Worm (Caenorhabditis elegans) whole organism, L4 larva: Measurements from ENCODE around the gene rpt-4.

Source experiments
- D1046.2 ChIP-seq: fragments of 200-800 bp; sonication (Bioruptor generic); IDR thresholded peaks from 2 replicates; pipeline ENCODE4 v1.3.6; 2022; ENCODE audit warnings: missing genetic modification characterization, missing compliant biosample characterization
- T20F7.1 ChIP-seq: fragments of 200-800 bp; sonication (Bioruptor generic); optimal IDR thresholded peaks from 2 replicates; lab custom pipeline; 2018; ENCODE audit warnings: mild to moderate bottlenecking, missing genetic modification characterization, missing compliant biosample characterization
- ama-1 ChIP-seq: fragments of 150-350 bp; optimal IDR thresholded peaks from 2 replicates; lab custom pipeline; 2014; ENCODE audit warnings: inconsistent platforms, mixed read lengths
- ceh-82 ChIP-seq: sonication (generic microtip); optimal IDR thresholded peaks from 2 replicates; lab custom pipeline; 2017; ENCODE audit warnings: missing biosample characterization, missing genetic modification characterization
- cey-2 ChIP-seq: sonication (generic microtip); optimal IDR thresholded peaks from 3 replicates; lab custom pipeline; 2017; ENCODE audit warnings: missing genetic modification characterization, mild to moderate bottlenecking, missing compliant biosample characterization, antibody characterized with exemption, borderline replicate concordance; ENCODE audit not compliant: insufficient read depth
- daf-16 ChIP-seq, 3 experiments: sonication (generic microtip); optimal IDR thresholded peaks; 2 replicates each; lab custom pipeline; 2016 to 2017; ENCODE audit warnings: missing genetic modification characterization in 3 of 3, missing genetic modification reagents in 3 of 3, mild to moderate bottlenecking in 2 of 3, missing compliant biosample characterization in 2 of 3, missing biosample characterization in 1 of 3, moderate library complexity in 1 of 3
- dmd-6 ChIP-seq: fragments of 200-800 bp; sonication (Bioruptor generic); IDR thresholded peaks from 2 replicates; pipeline ENCODE4 v1.3.6; 2022; ENCODE audit warnings: missing genetic modification reagents, missing genetic modification characterization, missing compliant biosample characterization
- dmd-8 ChIP-seq: fragments of 200-800 bp; sonication (Bioruptor generic); IDR thresholded peaks from 2 replicates; pipeline ENCODE4 v1.3.6; 2022; ENCODE audit warnings: missing genetic modification characterization, missing compliant biosample characterization
- dmd-9 ChIP-seq: fragments of 200-800 bp; sonication (Bioruptor generic); IDR thresholded peaks from 2 replicates; pipeline ENCODE4 v1.3.6; 2022; ENCODE audit warnings: missing genetic modification reagents, missing genetic modification characterization, missing compliant biosample characterization
- dve-1 ChIP-seq: sonication (generic microtip); optimal IDR thresholded peaks from 2 replicates; lab custom pipeline; 2017; ENCODE audit warnings: antibody characterized with exemption, mild to moderate bottlenecking, missing genetic modification characterization, missing compliant biosample characterization; ENCODE audit not compliant: insufficient read depth
- egl-27 ChIP-seq: sonication (generic microtip); optimal IDR thresholded peaks from 3 replicates; lab custom pipeline; 2017; ENCODE audit warnings: missing biosample characterization, missing genetic modification reagents, missing genetic modification characterization
- fos-1 ChIP-seq: fragments of 150-350 bp; optimal IDR thresholded peaks from 2 replicates; lab custom pipeline; 2014; ENCODE audit warnings: missing biosample characterization, missing genetic modification characterization
- gei-8 ChIP-seq: fragments of 200-800 bp; sonication (Bioruptor generic); optimal IDR thresholded peaks from 2 replicates; lab custom pipeline; 2018; ENCODE audit warnings: mild to moderate bottlenecking, missing genetic modification characterization, missing compliant biosample characterization
- hif-1 ChIP-seq, 2 experiments: sonication (generic microtip); optimal IDR thresholded peaks; 2 replicates each; lab custom pipeline; 2016 to 2017; ENCODE audit warnings: missing compliant biosample characterization in 2 of 2, missing genetic modification characterization in 2 of 2, missing genetic modification reagents in 2 of 2, missing genotype in 2 of 2, mild to moderate bottlenecking in 1 of 2
- hlh-30 ChIP-seq: sonication (generic microtip); optimal IDR thresholded peaks from 2 replicates; lab custom pipeline; 2017; ENCODE audit warnings: antibody characterized with exemption, mild to moderate bottlenecking, missing genetic modification characterization, missing compliant biosample characterization; ENCODE audit not compliant: insufficient read depth
- lim-7 ChIP-seq: fragments of 200-800 bp; sonication (Bioruptor generic); IDR thresholded peaks from 2 replicates; pipeline ENCODE4 v1.3.6; 2022; ENCODE audit warnings: missing genetic modification characterization, missing compliant biosample characterization
- lin-1 ChIP-seq: fragments of 200-800 bp; sonication (Bioruptor generic); IDR thresholded peaks from 2 replicates; pipeline ENCODE4 v1.3.6; 2022; ENCODE audit warnings: missing genetic modification reagents, missing genetic modification characterization, missing compliant biosample characterization
- lin-15B ChIP-seq: fragments of 150-350 bp; sonication (generic microtip); optimal IDR thresholded peaks from 3 replicates; lab custom pipeline; 2014; ENCODE audit warnings: missing biosample characterization, missing genetic modification characterization
- lin-29 ChIP-seq: fragments of 200-800 bp; sonication (Bioruptor generic); IDR thresholded peaks from 2 replicates; pipeline ENCODE4 v1.3.6; 2022; ENCODE audit warnings: missing genetic modification reagents, missing genetic modification characterization, missing compliant biosample characterization
- lin-39 ChIP-seq: fragments of 150-350 bp; optimal IDR thresholded peaks from 2 replicates; lab custom pipeline; 2014; ENCODE audit warnings: missing biosample characterization, missing genetic modification reagents, missing genetic modification characterization
- lir-3 ChIP-seq: sonication (generic microtip); optimal IDR thresholded peaks from 2 replicates; lab custom pipeline; 2016; ENCODE audit warnings: mild to moderate bottlenecking, missing genetic modification characterization, missing compliant biosample characterization
- madf-5 ChIP-seq, 2 experiments: fragments of 200-800 bp; sonication (Bioruptor generic); IDR thresholded peaks; 2 replicates each; pipeline ENCODE4 v1.3.6; 2022; ENCODE audit warnings: missing compliant biosample characterization in 2 of 2, missing genetic modification characterization in 2 of 2
- mdt-29 ChIP-seq: fragments of 200-800 bp; sonication (Bioruptor generic); IDR thresholded peaks from 2 replicates; pipeline ENCODE4 v1.3.6; 2022; ENCODE audit warnings: missing genetic modification reagents, missing genetic modification characterization, missing compliant biosample characterization
- mes-2 ChIP-seq: sonication (generic microtip); optimal IDR thresholded peaks from 2 replicates; lab custom pipeline; 2016; ENCODE audit warnings: missing genotype, mild to moderate bottlenecking, missing genetic modification characterization, missing compliant biosample characterization; ENCODE audit not compliant: poor library complexity, severe bottlenecking
- mxl-3 ChIP-seq: fragments of 200-800 bp; sonication (Bioruptor generic); optimal IDR thresholded peaks from 2 replicates; lab custom pipeline; 2018; ENCODE audit warnings: mild to moderate bottlenecking, missing genetic modification characterization, missing compliant biosample characterization
- nhr-10 ChIP-seq: fragments of 150-350 bp; optimal IDR thresholded peaks from 2 replicates; lab custom pipeline; 2014; ENCODE audit warnings: missing biosample characterization, missing genetic modification characterization
- nhr-11 ChIP-seq: fragments of 150-350 bp; optimal IDR thresholded peaks from 2 replicates; lab custom pipeline; 2014; ENCODE audit warnings: missing biosample characterization, missing genetic modification characterization
- nhr-25 ChIP-seq: sonication (generic microtip); optimal IDR thresholded peaks from 2 replicates; lab custom pipeline; 2017; ENCODE audit warnings: missing genetic modification characterization, mild to moderate bottlenecking, missing compliant biosample characterization, antibody characterized with exemption, moderate library complexity, borderline replicate concordance; ENCODE audit not compliant: insufficient read depth
- php-3 ChIP-seq: fragments of 200-800 bp; sonication (Bioruptor generic); IDR thresholded peaks from 2 replicates; pipeline ENCODE4 v1.3.6; 2022; ENCODE audit warnings: missing genetic modification reagents, missing genetic modification characterization, missing compliant biosample characterization
- pqm-1 ChIP-seq: sonication (generic microtip); optimal IDR thresholded peaks from 2 replicates; lab custom pipeline; 2017; ENCODE audit warnings: missing biosample characterization, missing genetic modification characterization
- sdz-12 ChIP-seq: fragments of 200-800 bp; sonication (Bioruptor generic); optimal IDR thresholded peaks from 2 replicates; lab custom pipeline; 2018; ENCODE audit warnings: mild to moderate bottlenecking, missing genetic modification characterization, missing compliant biosample characterization
- snpc-1.2 ChIP-seq: fragments of 200-800 bp; sonication (Bioruptor generic); IDR thresholded peaks from 2 replicates; pipeline ENCODE4 v1.3.6; 2022; ENCODE audit warnings: missing genetic modification reagents, missing genetic modification characterization, missing compliant biosample characterization
- snpc-4 ChIP-seq: fragments of 150-350 bp; optimal IDR thresholded peaks from 2 replicates; lab custom pipeline; 2014; ENCODE audit warnings: missing biosample characterization, missing genetic modification characterization
- spr-1 ChIP-seq: sonication (generic microtip); optimal IDR thresholded peaks from 2 replicates; lab custom pipeline; 2016; ENCODE audit warnings: mild to moderate bottlenecking, missing genetic modification characterization, missing compliant biosample characterization
- tra-1 ChIP-seq: fragments of 200-800 bp; sonication (Bioruptor generic); IDR thresholded peaks from 2 replicates; pipeline ENCODE4 v1.3.6; 2022; ENCODE audit warnings: missing genetic modification reagents, missing genetic modification characterization, missing compliant biosample characterization
- unc-62 ChIP-seq, 3 experiments: fragments of 150-350 bp in 1 of 3; sonication (generic microtip); optimal IDR thresholded peaks in 2 of 3; peaks in 1 of 3; 1 replicate in 1 of 3; 2 replicates in 2 of 3; lab custom pipeline; 2014 to 2017; ENCODE audit warnings: missing biosample characterization in 3 of 3, missing genetic modification characterization in 3 of 3, missing genetic modification reagents in 3 of 3, missing genotype in 1 of 3
- zfp-3 ChIP-seq: fragments of 200-800 bp; sonication (Bioruptor generic); conservative IDR thresholded peaks from 2 replicates; pipeline ENCODE4 v1.3.6; 2022; ENCODE audit warnings: missing genetic modification reagents, missing genetic modification characterization, missing compliant biosample characterization
- zip-2 ChIP-seq: fragments of 150-350 bp; optimal IDR thresholded peaks from 2 replicates; lab custom pipeline; 2014; ENCODE audit warnings: missing biosample characterization, missing genetic modification characterization
- ztf-7 ChIP-seq: fragments of 150-350 bp; optimal IDR thresholded peaks from 2 replicates; lab custom pipeline; 2014; ENCODE audit warnings: missing biosample characterization, missing genetic modification characterization

Gene rpt-4

DNA sequence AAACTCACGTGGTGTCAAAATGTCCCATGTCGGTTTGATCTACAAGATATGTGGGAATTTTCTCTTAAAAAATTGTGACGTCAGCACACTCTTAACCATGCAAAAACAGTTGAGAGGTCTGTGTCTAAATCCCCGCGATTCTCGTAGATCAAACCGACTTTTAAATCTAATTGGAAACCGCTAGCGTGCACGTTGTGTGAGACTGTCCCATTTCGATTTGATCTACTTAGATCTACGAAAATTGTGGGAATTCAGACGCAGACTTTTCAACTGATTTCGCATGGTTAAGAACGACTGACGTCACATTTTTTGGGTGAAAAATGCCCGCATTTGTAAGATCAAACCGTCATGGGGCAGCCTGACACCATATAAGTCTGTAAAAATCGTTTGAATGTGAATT, 11.9 kb upstream of the rpt-4 start:
- no peak for TF ChIP-seq nhr-11 (tag; lab: Kevin White, UChicago)
- no peak for TF ChIP-seq tra-1 (GFP tag; lab: Robert Waterston, UW)
- TF ChIP-seq lin-29 (GFP tag; lab: Robert Waterston, UW) = no peak
- TF ChIP-seq dmd-6 (GFP tag; lab: Robert Waterston, UW) = 0 out of 2 replicates have a peak, but pooled peaks have one; percentile 3
- no peak for TF ChIP-seq lin-15B (tag; lab: Kevin White, UChicago)
- TF ChIP-seq ama-1 (lab: Kevin White, UChicago) = no peak
- peak in 1 of 2 experiments; percentile 78 for TF ChIP-seq unc-62 (GFP tag; optimal IDR thresholded peaks at IDR 0.05 in 1 of 2; lab: Kevin White, UChicago)
- TF ChIP-seq unc-62 (tag; optimal IDR thresholded peaks at IDR 0.05; lab: Kevin White, UChicago) = no peak
- no peak for TF ChIP-seq dve-1 (tag; lab: Kevin White, UChicago)
- TF ChIP-seq dmd-8 (GFP tag; lab: Robert Waterston, UW) = 0 out of 2 replicates have a peak, but pooled peaks have one; percentile 9

ce11 chrII:57370-57769, 11.4 kb upstream of the rpt-4 start, which contains the start of gene ascc-1:
Gene ascc-1, plus strand, starts transcription at chrII:57670.
- no peak for TF ChIP-seq cey-2 (tag; lab: Kevin White, UChicago)
- TF ChIP-seq lin-1 (GFP tag; lab: Robert Waterston, UW) = no peak
- TF ChIP-seq egl-27 (tag; lab: Kevin White, UChicago) = no peak
- TF ChIP-seq dve-1 (tag; lab: Kevin White, UChicago) = no peak
- TF ChIP-seq nhr-10 (tag; lab: Kevin White, UChicago) = no peak
- no peak for TF ChIP-seq snpc-1.2
- TF ChIP-seq hif-1 (tag; optimal IDR thresholded peaks at IDR 0.05; lab: Kevin White, UChicago) = no peak
- no peak for TF ChIP-seq T20F7.1 (GFP tag; lab: Kevin White, UChicago)
- no peak for TF ChIP-seq php-3 (GFP tag; lab: Robert Waterston, UW)

DNA sequence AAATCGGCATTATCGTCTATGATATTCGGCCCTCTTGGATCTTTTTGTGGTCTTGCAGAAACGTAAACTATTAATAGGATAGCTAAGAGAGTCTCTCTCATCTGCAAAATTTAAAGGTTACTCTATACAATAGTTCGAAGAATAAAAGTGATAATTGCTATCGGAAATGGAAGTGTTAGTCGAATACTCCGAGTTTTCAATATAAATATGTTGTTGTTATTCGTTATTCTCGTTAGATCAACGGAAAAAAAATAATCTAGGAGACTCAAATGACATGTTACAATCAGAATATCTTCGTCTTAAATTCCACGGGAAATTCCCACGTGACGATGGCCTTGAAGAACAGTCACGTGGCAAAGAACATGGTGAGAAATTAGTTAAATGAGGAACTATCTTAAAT, 9.2 kb upstream of the rpt-4 start, which contains the start of gene tre-5:
tre-5 (minus strand) TSS at position 101 of the 400 bp plus-strand sequence.
- TF ChIP-seq lir-3 (tag; lab: Kevin White, UChicago) (no peak), hlh-30 (tag; lab: Kevin White, UChicago) (peak; percentile 33)

DNA sequence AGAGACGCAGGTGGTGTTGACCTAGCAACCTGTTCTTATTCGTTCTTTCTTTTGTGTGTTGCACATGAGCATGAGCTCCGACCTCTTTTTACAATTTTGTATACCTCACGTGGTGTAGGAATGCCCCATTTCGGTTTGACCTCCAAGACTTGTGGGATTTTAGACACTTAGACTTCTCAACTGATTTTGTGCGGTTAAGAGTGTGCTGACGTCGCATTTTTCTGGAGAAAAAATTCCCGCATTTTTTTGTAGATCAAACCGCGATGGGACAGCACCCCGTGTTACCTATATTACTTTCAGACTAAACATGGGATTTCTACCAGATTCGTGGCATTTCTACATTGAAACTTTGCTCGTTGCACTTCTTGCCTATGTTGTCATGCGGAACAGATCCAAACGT, 5.3 kb upstream of the rpt-4 start, which contains the start of gene sptl-1:
sptl-1 (plus strand) TSS at position 301 of the 400 bp plus-strand sequence.
- TF ChIP-seq D1046.2 (no peak), mes-2 (tag; lab: Kevin White, UChicago) (peak; percentile 7), snpc-4 (tag; lab: Kevin White, UChicago) (no peak), ztf-7 (no peak)

DNA sequence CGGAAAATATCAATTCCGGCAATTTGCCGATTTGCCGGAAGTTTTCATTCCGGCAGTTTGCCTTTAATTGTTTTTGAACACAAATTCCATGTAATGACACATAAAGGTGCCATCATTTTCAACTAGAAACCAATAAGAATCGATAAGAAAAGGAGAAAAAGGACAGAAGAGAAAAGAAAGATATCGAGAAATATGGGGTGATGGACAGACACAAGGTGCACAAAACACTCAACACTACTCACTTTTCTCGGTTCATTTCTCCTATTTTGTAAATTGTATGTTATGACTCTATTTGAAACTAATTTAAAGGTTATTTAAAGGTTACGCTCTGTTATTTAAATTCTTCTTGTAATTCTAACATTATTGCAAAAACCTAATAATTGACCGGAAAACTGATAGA, 4.8 kb upstream of the rpt-4 start:
- TF ChIP-seq unc-62 (GFP tag; optimal IDR thresholded peaks at IDR 0.05 in 1 of 2; lab: Kevin White, UChicago) (no peak), unc-62 (tag; optimal IDR thresholded peaks at IDR 0.05; lab: Kevin White, UChicago) (no peak), dmd-9 (GFP tag; lab: Robert Waterston, UW) (no peak), lim-7 (GFP tag; lab: Robert Waterston, UW) (no peak), lin-39 (tag; lab: Kevin White, UChicago) (no peak), nhr-25 (tag; lab: Kevin White, UChicago) (no peak), dmd-6 (GFP tag; lab: Robert Waterston, UW) (peak; percentile 25; the same call in 1 of the 2 replicates), zip-2 (no peak), gei-8 (GFP tag; lab: Kevin White, UChicago) (no peak), madf-5 (GFP tag; IDR thresholded peaks at IDR 0.05; lab: Robert Waterston, UW) (0 out of 4 replicates have a peak, but pooled peaks of 1 of the 2 experiments have one; percentile 46), dve-1 (tag; lab: Kevin White, UChicago) (peak; percentile 45), fos-1 (no peak), cey-2 (tag; lab: Kevin White, UChicago) (no peak), mxl-3 (GFP tag; lab: Kevin White, UChicago) (no peak), sdz-12 (no peak), T20F7.1 (GFP tag; lab: Kevin White, UChicago) (peak; percentile 6), ceh-82 (tag; lab: Kevin White, UChicago) (no peak), spr-1 (no peak), mdt-29 (GFP tag; lab: Robert Waterston, UW) (no peak), hif-1 (tag; optimal IDR thresholded peaks at IDR 0.05; lab: Kevin White, UChicago) (no peak), php-3 (GFP tag; lab: Robert Waterston, UW) (no peak), pqm-1 (peak; percentile 42), lin-29 (GFP tag; lab: Robert Waterston, UW) (no peak), lin-1 (GFP tag; lab: Robert Waterston, UW) (no peak), daf-16 (GFP tag; optimal IDR thresholded peaks at IDR 0.05; lab: Kevin White, UChicago) (no peak), daf-16 (tag; optimal IDR thresholded peaks at IDR 0.05; lab: Kevin White, UChicago) (no peak), zfp-3 (GFP tag; lab: Robert Waterston, UW) (no peak)
